Worm (Caenorhabditis elegans): ENCODE data around the gene gpa-11.

Gene gpa-11

DNA sequence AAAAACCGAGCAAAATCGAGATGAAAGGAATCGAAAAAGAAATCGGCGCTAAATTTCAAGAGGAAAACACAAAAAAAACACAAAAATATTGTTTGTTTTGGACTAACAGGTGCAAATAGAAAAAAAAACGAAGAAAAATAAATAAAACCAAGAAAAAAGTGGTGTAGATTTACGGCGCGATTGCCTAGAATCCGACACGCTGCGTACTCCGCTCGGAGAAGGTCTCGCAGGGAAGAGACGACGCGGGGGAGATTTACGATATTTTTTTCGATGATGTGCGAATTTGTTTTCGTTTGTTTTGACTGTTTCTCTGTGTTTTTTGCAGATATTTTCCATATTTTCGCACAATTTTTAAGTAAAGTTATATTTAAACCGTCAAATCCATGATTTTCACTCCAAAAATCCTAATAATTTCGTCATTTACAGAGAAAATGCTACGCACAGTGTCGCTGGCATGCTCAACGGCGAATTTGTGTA lies 52.3 kb downstream of the gpa-11 start, which contains the start of gene sco-1:
Gene sco-1, plus strand, starts transcription at position 427 of the 477 bp plus-strand sequence.
- TF ChIP-seq ZK546.5 (tag; optimal IDR thresholded peaks at IDR 0.05): peak; percentile 48
- TF ChIP-seq nhr-43 (tag; optimal IDR thresholded peaks at IDR 0.05; ENCODE audit: poor library complexity, severe bottlenecking): peak; percentile 98
- TF ChIP-seq sea-2 (GFP tag; optimal IDR thresholded peaks at IDR 0.05): no peak
- peak; percentile 56 for TF ChIP-seq ceh-16 (tag; optimal IDR thresholded peaks at IDR 0.05)
- TF ChIP-seq daf-12 (tag; optimal IDR thresholded peaks at IDR 0.05): no peak
- TF ChIP-seq nhr-25 (tag; optimal IDR thresholded peaks at IDR 0.05): peak; percentile 88
- no peak for TF ChIP-seq elt-3 (tag; optimal IDR thresholded peaks at IDR 0.05)
- TF ChIP-seq pha-4 (tag; optimal IDR thresholded peaks at IDR 0.05): peak; percentile 100
- TF ChIP-seq lsy-12 (tag; optimal IDR thresholded peaks at IDR 0.05): peak; percentile 92
- TF ChIP-seq ztf-4 (tag; optimal IDR thresholded peaks at IDR 0.05): peak; percentile 41
- peak; percentile 94 for TF ChIP-seq fkh-10 (GFP tag; optimal IDR thresholded peaks at IDR 0.05)
- TF ChIP-seq elt-1 (tag; optimal IDR thresholded peaks at IDR 0.05): peak; percentile 7
- no peak for TF ChIP-seq nhr-76 (tag; optimal IDR thresholded peaks at IDR 0.05)
- TF ChIP-seq nhr-23 (tag; optimal IDR thresholded peaks at IDR 0.05): peak; percentile 98
- no peak for TF ChIP-seq nhr-12 (tag; optimal IDR thresholded peaks at IDR 0.05)
- TF ChIP-seq ceh-28 (tag; optimal IDR thresholded peaks at IDR 0.05): peak; percentile 87
- no peak for TF ChIP-seq mml-1 (tag; optimal IDR thresholded peaks at IDR 0.05)
- no peak for TF ChIP-seq unc-62 (GFP tag; optimal IDR thresholded peaks at IDR 0.05)
- TF ChIP-seq fkh-2 (tag; optimal IDR thresholded peaks at IDR 0.05): peak; percentile 8
- TF ChIP-seq ceh-9 (tag; optimal IDR thresholded peaks at IDR 0.05): no peak
- peak; percentile 85 for TF ChIP-seq jun-1 (tag; optimal IDR thresholded peaks at IDR 0.05)
- peak; percentile 28 for TF ChIP-seq nhr-77 (tag; optimal IDR thresholded peaks at IDR 0.05)
- no peak for TF ChIP-seq unc-39 (tag; optimal IDR thresholded peaks at IDR 0.05)
- TF ChIP-seq ceh-82 (tag; optimal IDR thresholded peaks at IDR 0.05): peak; percentile 83
- no peak for TF ChIP-seq zag-1 (tag; optimal IDR thresholded peaks at IDR 0.05)
- TF ChIP-seq egl-27 (tag; optimal IDR thresholded peaks at IDR 0.05): peak; percentile 80
- no peak for TF ChIP-seq eor-1 (tag; optimal IDR thresholded peaks at IDR 0.05)
- TF ChIP-seq tbx-2 (tag; optimal IDR thresholded peaks at IDR 0.05): peak; percentile 78
- peak; percentile 80 for TF ChIP-seq skn-1 (tag; optimal IDR thresholded peaks at IDR 0.05)
- no peak for TF ChIP-seq nhr-237 (tag; optimal IDR thresholded peaks at IDR 0.05)
- TF ChIP-seq nhr-28 (tag; optimal IDR thresholded peaks at IDR 0.05): peak; percentile 28
- TF ChIP-seq nhr-67 (tag; optimal IDR thresholded peaks at IDR 0.05): no peak
- peak; percentile 87 for TF ChIP-seq pqm-1 (tag; optimal IDR thresholded peaks at IDR 0.05)
- TF ChIP-seq lin-15B (tag; optimal IDR thresholded peaks at IDR 0.05): peak; percentile 99
- TF ChIP-seq ztf-11 (tag; optimal IDR thresholded peaks at IDR 0.05): no peak
- TF ChIP-seq mdl-1 (tag; optimal IDR thresholded peaks at IDR 0.05): peak; percentile 24
- peak; percentile 48 for TF ChIP-seq nhr-11 (tag; optimal IDR thresholded peaks at IDR 0.05)
- peak; percentile 52 for TF ChIP-seq aly-2 (tag; optimal IDR thresholded peaks at IDR 0.05)
- peak; percentile 46 for TF ChIP-seq fos-1 (tag; optimal IDR thresholded peaks at IDR 0.05)
- TF ChIP-seq nfya-1 (tag; optimal IDR thresholded peaks at IDR 0.05; ENCODE audit: insufficient read depth): peak; percentile 96
- peak; percentile 96 for TF ChIP-seq egl-5 (tag; optimal IDR thresholded peaks at IDR 0.05)
- TF ChIP-seq ama-1 (optimal IDR thresholded peaks at IDR 0.05): peak; percentile 63
- TF ChIP-seq R02D3.7 (tag; optimal IDR thresholded peaks at IDR 0.05): peak; percentile 100
- TF ChIP-seq elt-2 (tag; optimal IDR thresholded peaks at IDR 0.05): peak; percentile 78
- peak; percentile 95 for TF ChIP-seq lin-39 (tag; optimal IDR thresholded peaks at IDR 0.05)
- TF ChIP-seq hmg-11 (tag; optimal IDR thresholded peaks at IDR 0.05): peak; percentile 93
- TF ChIP-seq snpc-4 (tag; optimal IDR thresholded peaks at IDR 0.05): peak; percentile 85

All from whole organism, L3 larva.